Fruit fly (Drosophila melanogaster) S2 (cell line): Measurements from ENCODE around the gene CG17327.

Experiments used
- CG8478 ChIP-seq: fragments of >200 bp; optimal IDR thresholded peaks from 2 replicates; lab custom pipeline; 2018
- CTCF ChIP-seq, 2 experiments: fragments of >200 bp; optimal IDR thresholded peaks; 2 replicates each; lab custom pipeline; 2018

DNA sequence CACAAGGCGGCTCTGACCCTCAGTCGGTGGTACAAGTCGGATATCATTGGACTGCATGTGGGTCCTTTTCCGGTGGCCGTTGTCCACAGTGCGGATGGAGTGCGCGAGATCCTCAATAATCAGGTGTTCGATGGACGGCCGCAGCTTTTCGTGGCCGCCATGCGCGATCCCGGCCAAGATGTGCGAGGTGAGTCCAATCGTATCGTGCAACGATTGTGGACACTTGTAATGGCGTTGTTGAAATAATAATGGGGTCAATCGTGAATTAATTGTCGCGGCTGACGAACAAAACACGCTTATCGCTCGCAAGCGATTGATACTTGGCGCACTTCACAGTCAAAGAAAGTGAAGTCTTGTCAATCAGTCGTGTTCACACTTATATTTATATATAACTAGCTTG, 33.5 kb downstream of the CG17327 start:
- no peak for TF ChIP-seq CG8478
- TF ChIP-seq CTCF (optimal IDR thresholded peaks at IDR 0.05; lab: Kevin White, UChicago) = no peak
